Fruit fly (Drosophila melanogaster): ENCODE measurements around the gene RYa-R.

The RYa-R gene

DNA sequence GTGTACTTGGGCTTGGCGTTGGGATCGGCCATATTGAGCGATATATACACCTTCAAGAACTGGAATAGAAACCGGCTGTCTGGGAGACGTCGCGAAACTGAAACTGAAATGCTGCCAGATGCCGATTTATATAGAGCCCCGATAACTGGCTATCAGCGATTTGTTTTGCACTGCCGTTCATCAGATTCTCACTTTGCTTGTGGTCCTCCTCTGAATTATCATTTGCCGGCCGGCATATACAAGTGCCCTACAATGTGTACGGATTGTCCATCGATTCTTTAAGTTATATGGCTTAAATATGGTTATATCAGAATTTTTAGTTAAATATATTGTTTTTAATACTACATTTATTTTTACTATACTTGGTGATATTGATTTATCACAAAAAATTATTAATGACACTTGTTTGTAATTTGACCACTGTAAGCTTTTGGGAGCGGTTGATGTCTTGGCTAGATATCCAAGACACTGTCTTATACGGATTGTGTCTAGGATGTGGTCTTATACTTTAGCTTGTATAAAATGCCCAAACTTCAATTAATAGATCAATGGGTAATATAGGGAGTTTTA lies 8.3 kb upstream of the RYa-R start, which contains the start of gene CG31075 (continued):
- TF ChIP-seq Mrtf (GFP tag; IDR thresholded peaks at IDR 0.05) (peak; percentile 65; the same call in 1 of the 3 replicates), sug (tag; optimal IDR thresholded peaks at IDR 0.05) (peak; percentile 64), chif (GFP tag; optimal IDR thresholded peaks at IDR 0.05) (no peak), HLH4C (GFP tag; IDR thresholded peaks at IDR 0.05; ENCODE audit: partially characterized antibody) (no peak), exex (tag; optimal IDR thresholded peaks at IDR 0.05) (peak; percentile 36), CG6689 (GFP tag; IDR thresholded peaks at IDR 0.05) (peak; percentile 30; the same call in 1 of the 2 replicates), CG8765 (GFP tag; IDR thresholded peaks at IDR 0.05) (no peak), CG11560 (tag; IDR thresholded peaks at IDR 0.05) (no peak), CG14667 (GFP tag; IDR thresholded peaks at IDR 0.05) (peak; percentile 46; the same call in 1 of the 2 replicates), CG30020 (tag; optimal IDR thresholded peaks at IDR 0.05) (no peak), CG12104 (GFP tag; optimal IDR thresholded peaks at IDR 0.05) (peak; percentile 34), oc (tag; optimal IDR thresholded peaks at IDR 0.05) (no peak), CG12659 (GFP tag; optimal IDR thresholded peaks at IDR 0.05) (peak; percentile 17), Sox100B (GFP tag; optimal IDR thresholded peaks at IDR 0.05) (no peak), CG2129 (GFP tag; IDR thresholded peaks at IDR 0.05; ENCODE audit: partially characterized antibody) (no peak), hbn (GFP tag; IDR thresholded peaks at IDR 0.05; ENCODE audit: partially characterized antibody) (no peak), CG5953 (GFP tag; IDR thresholded peaks at IDR 0.05) (peak; percentile 65; the same call in 1 of the 2 replicates), prd (optimal IDR thresholded peaks at IDR 0.05) (no peak), prd (GFP tag; IDR thresholded peaks at IDR 0.05) (peak; percentile 26; the same call in 1 of the 3 replicates), Lhr (GFP tag; optimal IDR thresholded peaks at IDR 0.05) (no peak), odd (GFP tag; optimal IDR thresholded peaks at IDR 0.05) (no peak), Xbp1 (GFP tag; optimal IDR thresholded peaks at IDR 0.05) (peak; percentile 18), CG6854 (GFP tag; optimal IDR thresholded peaks at IDR 0.05) (peak; percentile 24), ind (GFP tag; optimal IDR thresholded peaks at IDR 0.05) (peak; percentile 56), CG8924 (tag; optimal IDR thresholded peaks at IDR 0.05) (peak; percentile 51), CG15269 (tag; optimal IDR thresholded peaks at IDR 0.05) (peak; percentile 42), CG43689 (GFP tag; IDR thresholded peaks at IDR 0.05) (peak; percentile 30; the same call in 1 of the 2 replicates), CG7556 (GFP tag; optimal IDR thresholded peaks at IDR 0.05) (peak; percentile 57), Atf6 (GFP tag; IDR thresholded peaks at IDR 0.05) (peak; percentile 77), GATAe (GFP tag; conservative IDR thresholded peaks at IDR 0.05) (peak; percentile 17; the same call in 1 of the 2 replicates), Rfx (GFP tag; IDR thresholded peaks at IDR 0.05) (peak; percentile 83), CG5245 (GFP tag; optimal IDR thresholded peaks at IDR 0.05) (no peak), Tbp (GFP tag; optimal IDR thresholded peaks at IDR 0.05) (no peak), CG11456 (GFP tag; IDR thresholded peaks at IDR 0.05) (0 out of 3 replicates have a peak, but pooled peaks have one; percentile 23), jing (GFP tag; optimal IDR thresholded peaks at IDR 0.05) (no peak), CG2875 (GFP tag; optimal IDR thresholded peaks at IDR 0.05) (no peak), CG10267 (tag; optimal IDR thresholded peaks at IDR 0.05) (peak; percentile 16), ttk (GFP tag; IDR thresholded peaks at IDR 0.05) (peak; percentile 36; the same call in 1 of the 2 replicates), CG11723 (GFP tag; optimal IDR thresholded peaks at IDR 0.05) (no peak), dmrt99B (tag; optimal IDR thresholded peaks at IDR 0.05) (peak; percentile 53), Jarid2 (GFP tag; optimal IDR thresholded peaks at IDR 0.05) (peak; percentile 25), abd-A (tag; optimal IDR thresholded peaks at IDR 0.05) (no peak), CG18619 (GFP tag; optimal IDR thresholded peaks at IDR 0.05) (peak; percentile 28), Gug (GFP tag; IDR thresholded peaks at IDR 0.05) (peak; percentile 28; the same call in 2 of the 4 replicates), HLH3B (GFP tag; IDR thresholded peaks at IDR 0.05) (peak; percentile 67), Hsf (GFP tag; optimal IDR thresholded peaks at IDR 0.05) (no peak), NC2β (GFP tag; optimal IDR thresholded peaks at IDR 0.05) (no peak), CG4820 (GFP tag; optimal IDR thresholded peaks at IDR 0.05) (no peak), CG14710 (tag; optimal IDR thresholded peaks at IDR 0.05) (no peak), bbx (GFP tag; IDR thresholded peaks at IDR 0.05; ENCODE audit: partially characterized antibody) (no peak)

Measured in whole organism, embryonic.